Worm (Caenorhabditis elegans): ENCODE measurements around the gene B0035.18.

DNA sequence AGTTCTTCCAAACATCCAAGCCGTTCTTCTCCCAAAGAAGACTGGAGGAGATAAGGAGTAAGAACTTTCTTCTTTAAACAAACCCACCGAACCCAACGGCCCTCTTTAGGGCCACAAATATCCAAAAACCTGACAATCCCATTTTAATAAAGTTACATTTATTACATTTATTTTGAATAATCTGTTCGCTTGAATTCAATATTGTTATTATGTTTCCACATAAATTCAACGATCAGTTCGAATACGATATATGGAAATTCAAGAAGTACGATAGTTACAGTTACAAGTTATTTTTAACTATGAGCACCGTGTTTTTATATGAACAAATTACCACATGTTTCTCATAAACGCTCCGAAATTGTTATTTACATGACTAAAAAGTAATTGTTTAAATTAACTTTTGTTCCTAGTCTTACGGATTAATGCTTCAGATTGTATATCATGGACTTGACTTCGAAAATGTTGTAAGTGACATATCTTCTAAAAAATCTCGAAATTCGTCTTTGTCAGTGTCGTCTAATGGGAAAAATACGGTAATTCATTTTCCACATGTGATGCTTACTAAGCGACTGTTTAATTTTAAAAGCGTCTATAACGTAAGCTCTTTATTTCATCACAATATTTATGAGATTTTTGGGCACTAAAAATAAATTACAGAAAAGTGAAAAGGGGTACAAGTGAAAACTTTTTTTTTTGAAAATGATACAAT lies 20.8 kb downstream of the B0035.18 start:
- no peak for TF ChIP-seq pha-4 (tag; optimal IDR thresholded peaks at IDR 0.05)
- no peak for TF ChIP-seq dmd-4 (tag; optimal IDR thresholded peaks at IDR 0.05; ENCODE audit: borderline replicate concordance)
- no peak for TF ChIP-seq pqm-1 (tag; optimal IDR thresholded peaks at IDR 0.05)
- no peak for TF ChIP-seq eyg-1 (tag; optimal IDR thresholded peaks at IDR 0.05)
